Worm (Caenorhabditis elegans) whole organism, L2 larva: ENCODE measurements around the gene sut-1.

Source experiments
- C34F6.9 ChIP-seq: fragments of 150-350 bp; optimal IDR thresholded peaks from 2 replicates; lab custom pipeline; 2014; ENCODE audit warnings: missing biosample characterization, missing genetic modification characterization
- R02D3.7 ChIP-seq: fragments of 150-350 bp; optimal IDR thresholded peaks from 2 replicates; lab custom pipeline; 2014; ENCODE audit warnings: missing biosample characterization, missing genetic modification characterization
- Y55F3AM.14 ChIP-seq: fragments of 200-800 bp; sonication (Bioruptor generic); optimal IDR thresholded peaks from 2 replicates; lab custom pipeline; 2018; ENCODE audit warnings: mild to moderate bottlenecking, missing genetic modification characterization, missing compliant biosample characterization
- ZK546.5 ChIP-seq: sonication (generic microtip); optimal IDR thresholded peaks from 2 replicates; lab custom pipeline; 2017; ENCODE audit warnings: missing biosample characterization, missing genetic modification characterization
- aly-2 ChIP-seq: fragments of 150-350 bp; optimal IDR thresholded peaks from 2 replicates; lab custom pipeline; 2014; ENCODE audit warnings: missing biosample characterization, missing genetic modification characterization
- blmp-1 ChIP-seq: sonication (generic microtip); optimal IDR thresholded peaks from 2 replicates; lab custom pipeline; 2017; ENCODE audit warnings: missing genetic modification characterization, mild to moderate bottlenecking, missing compliant biosample characterization, antibody characterized with exemption, moderate library complexity; ENCODE audit not compliant: insufficient read depth
- ceh-16 ChIP-seq: fragments of 150-350 bp; optimal IDR thresholded peaks from 2 replicates; lab custom pipeline; 2014; ENCODE audit warnings: missing biosample characterization, missing genetic modification characterization
- crh-2 ChIP-seq: sonication (generic microtip); optimal IDR thresholded peaks from 2 replicates; lab custom pipeline; 2017; ENCODE audit warnings: missing biosample characterization, missing genetic modification characterization
- dmd-4 ChIP-seq: sonication (generic microtip); optimal IDR thresholded peaks from 2 replicates; lab custom pipeline; 2017; ENCODE audit warnings: missing biosample characterization, missing genetic modification characterization
- elt-1 ChIP-seq: fragments of 150-350 bp; optimal IDR thresholded peaks from 2 replicates; lab custom pipeline; 2014; ENCODE audit warnings: missing biosample characterization, missing genetic modification characterization
- elt-3 ChIP-seq: sonication (generic microtip); optimal IDR thresholded peaks from 2 replicates; lab custom pipeline; 2017; ENCODE audit warnings: missing biosample characterization, missing genetic modification characterization
- fos-1 ChIP-seq: fragments of 150-350 bp; optimal IDR thresholded peaks from 2 replicates; lab custom pipeline; 2014; ENCODE audit warnings: missing biosample characterization, missing genetic modification characterization
- lin-11 ChIP-seq: fragments of 150-350 bp; sonication (generic microtip); optimal IDR thresholded peaks from 2 replicates; lab custom pipeline; 2014; ENCODE audit warnings: missing biosample characterization, missing genetic modification characterization, inconsistent platforms, mixed read lengths
- lsy-2 ChIP-seq, 2 experiments: fragments of 150-350 bp in 1 of 2; sonication (generic microtip) in 1 of 2; optimal IDR thresholded peaks; 2 replicates each; lab custom pipeline; 2014 to 2017; ENCODE audit warnings: missing biosample characterization in 2 of 2, missing genetic modification characterization in 2 of 2
- mab-5 ChIP-seq: fragments of 150-350 bp; optimal IDR thresholded peaks from 2 replicates; lab custom pipeline; 2014; ENCODE audit warnings: missing biosample characterization, missing genetic modification characterization
- mdl-1 ChIP-seq, 2 experiments: fragments of 150-350 bp in 1 of 2; sonication (generic microtip) in 1 of 2; optimal IDR thresholded peaks; 2 replicates each; lab custom pipeline; 2017; ENCODE audit warnings: missing biosample characterization in 2 of 2, missing genetic modification characterization in 2 of 2
- nhr-10 ChIP-seq: sonication (generic microtip); optimal IDR thresholded peaks from 2 replicates; lab custom pipeline; 2017; ENCODE audit warnings: missing biosample characterization, missing genetic modification characterization
- nhr-11 ChIP-seq: fragments of 150-350 bp; optimal IDR thresholded peaks from 2 replicates; lab custom pipeline; 2014; ENCODE audit warnings: missing biosample characterization, missing genetic modification characterization
- nhr-12 ChIP-seq: fragments of 150-350 bp; optimal IDR thresholded peaks from 2 replicates; lab custom pipeline; 2014; ENCODE audit warnings: missing biosample characterization, missing genetic modification characterization
- nhr-129 ChIP-seq: fragments of 150-350 bp; optimal IDR thresholded peaks from 2 replicates; lab custom pipeline; 2014; ENCODE audit warnings: missing biosample characterization, missing genetic modification characterization
- nhr-237 ChIP-seq: fragments of 150-350 bp; optimal IDR thresholded peaks from 2 replicates; lab custom pipeline; 2014; ENCODE audit warnings: missing biosample characterization, missing genetic modification characterization
- nhr-25 ChIP-seq: fragments of 150-350 bp; sonication (generic microtip); optimal IDR thresholded peaks from 3 replicates; lab custom pipeline; 2014; ENCODE audit warnings: missing biosample characterization, missing genetic modification characterization
- nhr-77 ChIP-seq: fragments of 150-350 bp; optimal IDR thresholded peaks from 2 replicates; lab custom pipeline; 2014; ENCODE audit warnings: missing biosample characterization, missing genetic modification characterization
- peb-1 ChIP-seq: fragments of 150-350 bp; optimal IDR thresholded peaks from 2 replicates; lab custom pipeline; 2014; ENCODE audit warnings: missing biosample characterization, missing genetic modification characterization
- sem-4 ChIP-seq: fragments of 150-350 bp; optimal IDR thresholded peaks from 2 replicates; lab custom pipeline; 2014; ENCODE audit warnings: missing biosample characterization, missing genetic modification reagents, missing genetic modification characterization
- skn-1 ChIP-seq: sonication (generic microtip); optimal IDR thresholded peaks from 2 replicates; lab custom pipeline; 2017; ENCODE audit warnings: missing biosample characterization, missing genetic modification characterization
- sma-3 ChIP-seq: sonication (generic microtip); optimal IDR thresholded peaks from 2 replicates; lab custom pipeline; 2016; ENCODE audit warnings: missing genetic modification reagents, missing genetic modification characterization, missing compliant biosample characterization
- sma-9 ChIP-seq, 2 experiments: fragments of 150-350 bp in 1 of 2; sonication (generic microtip) in 1 of 2; optimal IDR thresholded peaks; 2 replicates each; lab custom pipeline; 2014 to 2016; ENCODE audit warnings: missing genetic modification characterization in 2 of 2, mild to moderate bottlenecking in 1 of 2, missing biosample characterization in 1 of 2, missing compliant biosample characterization in 1 of 2, missing genetic modification reagents in 1 of 2, moderate library complexity in 1 of 2
- snpc-4 ChIP-seq: fragments of 150-350 bp; optimal IDR thresholded peaks from 2 replicates; lab custom pipeline; 2014; ENCODE audit warnings: missing biosample characterization, missing genetic modification characterization
- unc-55 ChIP-seq: fragments of 150-350 bp; sonication (generic microtip); optimal IDR thresholded peaks from 3 replicates; lab custom pipeline; 2014; ENCODE audit warnings: missing biosample characterization, missing genetic modification reagents, missing genetic modification characterization
- zag-1 ChIP-seq: fragments of 150-350 bp; optimal IDR thresholded peaks from 2 replicates; lab custom pipeline; 2014; ENCODE audit warnings: missing biosample characterization, missing genetic modification characterization
- ztf-1 ChIP-seq: fragments of 200-800 bp; sonication (Bioruptor generic); conservative IDR thresholded peaks from 2 replicates; pipeline ENCODE4 v1.3.6; 2022; ENCODE audit warnings: missing genetic modification characterization, missing compliant biosample characterization
- ztf-11 ChIP-seq: sonication (generic microtip); optimal IDR thresholded peaks from 2 replicates; lab custom pipeline; 2017; ENCODE audit warnings: missing biosample characterization, missing genetic modification characterization

The sut-1 gene

DNA sequence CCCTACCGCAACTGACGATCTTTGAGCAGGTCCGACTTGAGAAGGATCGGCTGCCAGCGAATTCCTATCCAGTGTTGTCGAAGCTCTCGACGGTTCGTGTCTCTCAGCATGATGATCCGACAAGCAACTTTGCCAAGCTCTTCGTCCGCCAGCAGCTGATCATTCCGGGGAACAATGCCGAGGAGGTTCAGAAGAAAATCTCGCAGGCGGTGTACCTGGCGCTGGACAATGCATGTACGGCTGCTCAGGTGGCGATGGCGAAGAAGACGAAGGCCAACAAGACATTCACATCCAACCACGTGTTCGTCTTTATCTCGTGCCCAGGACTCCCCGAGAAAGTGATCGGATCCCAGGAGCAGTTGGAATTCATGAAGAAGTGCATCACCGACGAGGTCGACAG, 26.3 kb upstream of the sut-1 start:
- no peak for TF ChIP-seq ceh-16 (tag; lab: Kevin White, UChicago)
- no peak for TF ChIP-seq R02D3.7 (tag; lab: Kevin White, UChicago)
- TF ChIP-seq sem-4 (tag; lab: Kevin White, UChicago): no peak
- TF ChIP-seq peb-1: no peak
- TF ChIP-seq elt-1 (tag; lab: Kevin White, UChicago): no peak
- no peak for TF ChIP-seq ztf-11 (tag; lab: Kevin White, UChicago)
- no peak for TF ChIP-seq nhr-25
- TF ChIP-seq skn-1: no peak
- no peak for TF ChIP-seq mdl-1 (tag; optimal IDR thresholded peaks at IDR 0.05; lab: Kevin White, UChicago)
- TF ChIP-seq ztf-1: no peak
- TF ChIP-seq fos-1: no peak
- TF ChIP-seq ZK546.5 (tag; lab: Kevin White, UChicago): no peak
- no peak for TF ChIP-seq nhr-237 (tag; lab: Kevin White, UChicago)
- TF ChIP-seq lin-11 (tag; lab: Kevin White, UChicago): no peak
- TF ChIP-seq crh-2 (tag; lab: Kevin White, UChicago): no peak
- no peak for TF ChIP-seq unc-55 (GFP tag; lab: Kevin White, UChicago)
- TF ChIP-seq nhr-10 (tag; lab: Kevin White, UChicago): no peak

DNA sequence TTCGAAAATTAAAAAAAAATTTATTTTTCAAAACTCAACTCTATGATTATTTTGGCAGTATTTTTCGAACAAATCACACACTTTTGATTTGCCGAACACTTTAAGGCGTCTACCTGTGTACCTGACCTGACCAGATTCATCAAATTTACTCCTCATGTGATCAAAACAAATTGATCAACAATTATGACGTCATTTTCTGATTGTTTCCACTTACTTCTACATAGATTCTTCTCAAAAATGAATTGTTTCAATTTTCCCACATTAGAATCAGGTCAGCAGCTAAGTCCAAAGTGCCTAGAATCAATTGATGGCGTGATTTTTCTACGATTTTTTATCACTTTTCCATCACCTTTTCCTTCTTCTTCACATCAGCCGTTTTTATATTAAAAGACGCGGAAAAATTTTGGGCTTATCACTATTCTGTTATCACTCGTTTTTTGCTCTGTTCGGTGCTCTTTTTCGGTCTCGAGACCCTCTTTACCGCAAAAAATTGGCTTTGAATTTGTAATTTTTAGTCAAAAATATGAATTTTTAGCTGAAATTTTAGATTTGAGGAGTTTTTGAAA, 20.2 kb upstream of the sut-1 start:
- TF ChIP-seq fos-1 (peak; percentile 44), sma-3 (GFP tag; lab: Kevin White, UChicago) (peak; percentile 68), elt-3 (no peak), crh-2 (tag; lab: Kevin White, UChicago) (peak; percentile 36)

- TF ChIP-seq snpc-4 (tag; lab: Kevin White, UChicago) (no peak), nhr-12 (tag; lab: Kevin White, UChicago) (no peak), nhr-10 (tag; lab: Kevin White, UChicago) (no peak), nhr-25 (peak; percentile 20), nhr-129 (tag; lab: Kevin White, UChicago) (no peak), C34F6.9 (tag; lab: Kevin White, UChicago) (no peak), blmp-1 (tag; lab: Kevin White, UChicago) (peak; percentile 50), lsy-2 (tag; optimal IDR thresholded peaks at IDR 0.05; lab: Kevin White, UChicago) (no peak), elt-1 (tag; lab: Kevin White, UChicago) (no peak), lin-11 (tag; lab: Kevin White, UChicago) (no peak), sma-9 (GFP tag; optimal IDR thresholded peaks at IDR 0.05; lab: Kevin White, UChicago) (no peak), sma-9 (tag; optimal IDR thresholded peaks at IDR 0.05; lab: Kevin White, UChicago) (no peak), dmd-4 (tag; lab: Kevin White, UChicago) (no peak), zag-1 (no peak), peb-1 (no peak), aly-2 (tag; lab: Kevin White, UChicago) (no peak), nhr-11 (tag; lab: Kevin White, UChicago) (no peak), fos-1 (peak; percentile 2), nhr-77 (tag; lab: Kevin White, UChicago) (no peak), crh-2 (tag; lab: Kevin White, UChicago) (peak; percentile 26), mdl-1 (tag; optimal IDR thresholded peaks at IDR 0.05; lab: Kevin White, UChicago) (no peak), R02D3.7 (tag; lab: Kevin White, UChicago) (no peak)
These were observed 18.9 kb upstream of the sut-1 start for ce11 chrII:1141720-1142574.

ce11 chrII:1140689-1141088, 17.6 kb upstream of the sut-1 start, which contains the start of gene W09B6.4:
Gene W09B6.4 (minus strand): TSS chrII:1140839.
- TF ChIP-seq mab-5 (tag; lab: Kevin White, UChicago) (no peak), fos-1 (peak; percentile 18), nhr-25 (no peak), elt-3 (no peak), skn-1 (peak; percentile 29), blmp-1 (tag; lab: Kevin White, UChicago) (no peak), zag-1 (no peak), sma-9 (GFP tag; optimal IDR thresholded peaks at IDR 0.05; lab: Kevin White, UChicago) (no peak), sma-9 (tag; optimal IDR thresholded peaks at IDR 0.05; lab: Kevin White, UChicago) (no peak), Y55F3AM.14 (GFP tag; lab: Kevin White, UChicago) (no peak), mdl-1 (tag; optimal IDR thresholded peaks at IDR 0.05; lab: Kevin White, UChicago) (peak in 1 of 2 experiments; percentile 1), snpc-4 (tag; lab: Kevin White, UChicago) (no peak)
- TF ChIP-seq, all 48 proteins: peak for 3
